Worm (Caenorhabditis elegans) whole organism, L3 larva: ENCODE results near the gene ctsa-2.

Source experiments
- elt-1 ChIP-seq: fragments of 150-350 bp; optimal IDR thresholded peaks from 2 replicates; lab custom pipeline; 2014; ENCODE audit warnings: missing biosample characterization, missing genetic modification characterization
- lin-15B ChIP-seq: fragments of 150-350 bp; optimal IDR thresholded peaks from 2 replicates; lab custom pipeline; 2014; ENCODE audit warnings: missing biosample characterization, missing genetic modification characterization
- nhr-11 ChIP-seq: fragments of 150-350 bp; optimal IDR thresholded peaks from 2 replicates; lab custom pipeline; 2014; ENCODE audit warnings: missing biosample characterization, missing genetic modification characterization
- pha-4 ChIP-seq: fragments of 150-350 bp; optimal IDR thresholded peaks from 2 replicates; lab custom pipeline; 2014; ENCODE audit warnings: missing biosample characterization, missing genetic modification reagents, missing genetic modification characterization
- sea-2 ChIP-seq: fragments of 150-350 bp; sonication (generic microtip); optimal IDR thresholded peaks from 4 replicates; lab custom pipeline; 2014; ENCODE audit warnings: missing biosample characterization, missing genetic modification reagents, missing genetic modification characterization
- zag-1 ChIP-seq: fragments of 150-350 bp; optimal IDR thresholded peaks from 2 replicates; lab custom pipeline; 2014; ENCODE audit warnings: missing biosample characterization, missing genetic modification characterization
- ztf-11 ChIP-seq: fragments of 150-350 bp; optimal IDR thresholded peaks from 2 replicates; lab custom pipeline; 2014; ENCODE audit warnings: missing biosample characterization, missing genetic modification characterization
- ztf-4 ChIP-seq: fragments of 150-350 bp; optimal IDR thresholded peaks from 2 replicates; lab custom pipeline; 2014; ENCODE audit warnings: missing biosample characterization, missing genetic modification characterization

- TF ChIP-seq sea-2 (GFP tag; lab: Kevin White, UChicago) (no peak), lin-15B (tag; lab: Kevin White, UChicago) (no peak), pha-4 (tag; lab: Kevin White, UChicago) (no peak), zag-1 (no peak), nhr-11 (tag; lab: Kevin White, UChicago) (no peak), ztf-11 (tag; lab: Kevin White, UChicago) (no peak), ztf-4 (tag; lab: Kevin White, UChicago) (no peak), elt-1 (no peak)
Observed at ce11 chrX:6419113-6419512, 11.3 kb downstream of the ctsa-2 start.
